Worm (Caenorhabditis elegans): ENCODE measurements around the gene K10D6.4.

ce11 chrV:11199497-11199896 is 2.2 kb upstream of the K10D6.4 start:
- TF ChIP-seq elt-3 (tag; optimal IDR thresholded peaks at IDR 0.05) (no peak), blmp-1 (tag; optimal IDR thresholded peaks at IDR 0.05) (no peak), pha-4 (tag; optimal IDR thresholded peaks at IDR 0.05) (no peak), unc-39 (tag; optimal IDR thresholded peaks at IDR 0.05) (no peak), ceh-43 (GFP tag; optimal IDR thresholded peaks at IDR 0.05) (no peak), unc-62 (GFP tag; optimal IDR thresholded peaks at IDR 0.05) (no peak), snpc-4 (tag; optimal IDR thresholded peaks at IDR 0.05) (no peak), lsy-2 (tag; optimal IDR thresholded peaks at IDR 0.05) (no peak), lin-13 (tag; optimal IDR thresholded peaks at IDR 0.05) (no peak), nhr-76 (tag; optimal IDR thresholded peaks at IDR 0.05) (no peak), mls-2 (tag; optimal IDR thresholded peaks at IDR 0.05) (no peak), ces-1 (GFP tag; optimal IDR thresholded peaks at IDR 0.05) (no peak)

Data from whole organism, mixed stage, embryonic.